Worm (Caenorhabditis elegans) whole organism, L3 larva: ENCODE data around the gene F13B12.1.

ENCODE experiments used
- R02D3.7 ChIP-seq: fragments of 150-350 bp; optimal IDR thresholded peaks from 2 replicates; lab custom pipeline; 2014; ENCODE audit warnings: missing biosample characterization, missing genetic modification characterization
- ZK546.5 ChIP-seq: sonication (generic microtip); optimal IDR thresholded peaks from 2 replicates; lab custom pipeline; 2017; ENCODE audit warnings: missing biosample characterization, missing genetic modification characterization
- ceh-82 ChIP-seq: fragments of 150-350 bp; optimal IDR thresholded peaks from 2 replicates; lab custom pipeline; 2014; ENCODE audit warnings: missing biosample characterization, missing genetic modification characterization
- daf-12 ChIP-seq: fragments of 150-350 bp; optimal IDR thresholded peaks from 2 replicates; lab custom pipeline; 2014; ENCODE audit warnings: missing biosample characterization, missing genetic modification reagents, missing genetic modification characterization
- elt-3 ChIP-seq, 3 experiments: fragments of 150-350 bp in 1 of 3; sonication (generic microtip) in 2 of 3; optimal IDR thresholded peaks; 2 replicates in 2 of 3; 4 replicates in 1 of 3; lab custom pipeline; 2014 to 2017; ENCODE audit warnings: missing biosample characterization in 3 of 3, missing genetic modification characterization in 3 of 3
- fkh-10 ChIP-seq: sonication (generic microtip); optimal IDR thresholded peaks from 2 replicates; lab custom pipeline; 2017; ENCODE audit warnings: missing biosample characterization, missing genetic modification reagents, missing genetic modification characterization
- fos-1 ChIP-seq: fragments of 150-350 bp; optimal IDR thresholded peaks from 2 replicates; lab custom pipeline; 2014; ENCODE audit warnings: missing biosample characterization, missing genetic modification characterization
- hmg-11 ChIP-seq: sonication (generic microtip); optimal IDR thresholded peaks from 2 replicates; lab custom pipeline; 2016; ENCODE audit warnings: missing genetic modification characterization, missing compliant biosample characterization
- mml-1 ChIP-seq: fragments of 150-350 bp; sonication (generic microtip); optimal IDR thresholded peaks from 3 replicates; lab custom pipeline; 2014; ENCODE audit warnings: missing biosample characterization, missing genetic modification characterization
- nhr-43 ChIP-seq: sonication (generic microtip); optimal IDR thresholded peaks from 2 replicates; lab custom pipeline; 2016; ENCODE audit warnings: mild to moderate bottlenecking, missing genetic modification characterization, missing compliant biosample characterization; ENCODE audit not compliant: poor library complexity, severe bottlenecking
- skn-1 ChIP-seq: fragments of 150-350 bp; optimal IDR thresholded peaks from 2 replicates; lab custom pipeline; 2014; ENCODE audit warnings: missing biosample characterization, missing genetic modification characterization
- ztf-11 ChIP-seq: fragments of 150-350 bp; optimal IDR thresholded peaks from 2 replicates; lab custom pipeline; 2014; ENCODE audit warnings: missing biosample characterization, missing genetic modification characterization
- ztf-4 ChIP-seq: fragments of 150-350 bp; optimal IDR thresholded peaks from 2 replicates; lab custom pipeline; 2014; ENCODE audit warnings: missing biosample characterization, missing genetic modification characterization

DNA sequence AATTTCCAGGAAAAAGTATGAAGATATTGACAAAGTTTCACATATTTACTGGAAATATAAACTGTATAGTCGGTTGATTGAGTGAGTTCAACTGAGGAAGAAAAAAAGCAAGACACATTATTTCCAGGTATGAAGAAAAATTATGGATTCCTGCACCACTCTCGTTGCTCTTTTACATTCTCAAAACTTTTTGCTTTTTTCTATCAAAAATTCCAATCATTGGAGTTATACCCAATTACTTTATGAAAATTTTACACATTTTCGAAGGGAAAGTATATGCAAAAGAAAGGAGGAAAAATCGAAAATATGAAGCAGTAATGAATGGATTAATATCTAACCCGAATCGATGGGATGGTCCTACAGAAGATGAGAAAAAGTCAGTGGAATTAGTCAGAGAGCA is 18.5 kb upstream of the F13B12.1 start:
- TF ChIP-seq R02D3.7 (tag; lab: Kevin White, UChicago), result no peak
- no peak for TF ChIP-seq fkh-10 (GFP tag; lab: Kevin White, UChicago)
- no peak for TF ChIP-seq ceh-82 (tag; lab: Kevin White, UChicago)
- no peak for TF ChIP-seq skn-1
- no peak for TF ChIP-seq elt-3 (tag; optimal IDR thresholded peaks at IDR 0.05; lab: Kevin White, UChicago)
- TF ChIP-seq fos-1 (tag; lab: Kevin White, UChicago), result no peak
- TF ChIP-seq ztf-4 (tag; lab: Kevin White, UChicago), result no peak
- TF ChIP-seq ztf-11, result no peak
- TF ChIP-seq mml-1 (tag; lab: Kevin White, UChicago), result no peak
- TF ChIP-seq ZK546.5 (tag; lab: Kevin White, UChicago), result no peak
- no peak for TF ChIP-seq daf-12 (tag; lab: Kevin White, UChicago)
- TF ChIP-seq hmg-11 (tag; lab: Kevin White, UChicago), result no peak
- no peak for TF ChIP-seq nhr-43 (tag; lab: Kevin White, UChicago)
